Worm (Caenorhabditis elegans) whole organism, L1 larva: ENCODE data around the gene Y38H8A.2.

ENCODE experiments used
- F16B12.6 ChIP-seq: fragments of 150-350 bp; optimal IDR thresholded peaks from 2 replicates; lab custom pipeline; 2014; ENCODE audit warnings: missing biosample characterization, missing genetic modification characterization
- blmp-1 ChIP-seq: fragments of 150-350 bp; optimal IDR thresholded peaks from 2 replicates; lab custom pipeline; 2014; ENCODE audit warnings: missing biosample characterization, missing genetic modification characterization
- ceh-82 ChIP-seq, 3 experiments: fragments of 150-350 bp in 1 of 3; sonication (generic microtip) in 2 of 3; optimal IDR thresholded peaks; 2 replicates each; lab custom pipeline; 2014 to 2017; ENCODE audit warnings: missing biosample characterization in 3 of 3, missing genetic modification characterization in 3 of 3
- dpl-1 ChIP-seq, 3 experiments: fragments of 150-350 bp in 2 of 3; sonication (generic microtip) in 1 of 3; optimal IDR thresholded peaks; 2 replicates each; lab custom pipeline; 2014 to 2017; ENCODE audit warnings: missing biosample characterization in 3 of 3, missing genetic modification characterization in 3 of 3, missing genetic modification reagents in 3 of 3
- dsc-1 ChIP-seq: sonication (generic microtip); optimal IDR thresholded peaks from 2 replicates; lab custom pipeline; 2016; ENCODE audit warnings: mild to moderate bottlenecking, missing genetic modification characterization, missing compliant biosample characterization
- efl-1 ChIP-seq, 4 experiments: fragments of 150-350 bp; optimal IDR thresholded peaks in 3 of 4; peaks in 1 of 4; 1 replicate in 1 of 4; 2 replicates in 3 of 4; lab custom pipeline; 2014; ENCODE audit warnings: missing biosample characterization in 2 of 4, missing genetic modification characterization in 2 of 4, missing genetic modification reagents in 2 of 4
- egl-13 ChIP-seq: sonication (generic microtip); optimal IDR thresholded peaks from 2 replicates; lab custom pipeline; 2016; ENCODE audit warnings: missing genotype, missing genetic modification reagents, missing genetic modification characterization, missing compliant biosample characterization
- egl-27 ChIP-seq, 2 experiments: fragments of 150-350 bp in 1 of 2; sonication (generic microtip); optimal IDR thresholded peaks; 3 replicates each; lab custom pipeline; 2017 to 2018; ENCODE audit warnings: missing biosample characterization in 2 of 2, missing genetic modification characterization in 2 of 2, missing genetic modification reagents in 2 of 2
- elt-2 ChIP-seq: sonication (generic microtip); optimal IDR thresholded peaks from 2 replicates; lab custom pipeline; 2016; ENCODE audit warnings: missing genetic modification characterization, mild to moderate bottlenecking, inconsistent platforms, missing compliant biosample characterization, missing genetic modification reagents
- ets-5 ChIP-seq: fragments of 200-800 bp; sonication (Bioruptor generic); IDR thresholded peaks from 2 replicates; pipeline ENCODE4 v1.3.6; 2022; ENCODE audit warnings: missing genetic modification characterization, missing compliant biosample characterization
- fkh-10 ChIP-seq: sonication (generic microtip); optimal IDR thresholded peaks from 2 replicates; lab custom pipeline; 2017; ENCODE audit warnings: missing biosample characterization, missing genetic modification reagents, missing genetic modification characterization
- irx-1 ChIP-seq: sonication (generic microtip); optimal IDR thresholded peaks from 2 replicates; lab custom pipeline; 2016; ENCODE audit warnings: missing genetic modification characterization, missing compliant biosample characterization
- jun-1 ChIP-seq: fragments of 150-350 bp; optimal IDR thresholded peaks from 2 replicates; lab custom pipeline; 2014; ENCODE audit warnings: missing biosample characterization, missing genetic modification reagents, missing genetic modification characterization
- lin-13 ChIP-seq: fragments of 150-350 bp; optimal IDR thresholded peaks from 2 replicates; lab custom pipeline; 2014; ENCODE audit warnings: missing biosample characterization, missing genetic modification reagents, missing genetic modification characterization
- lin-15B ChIP-seq: fragments of 150-350 bp; sonication (generic microtip); optimal IDR thresholded peaks from 3 replicates; lab custom pipeline; 2014; ENCODE audit warnings: missing biosample characterization, missing genetic modification characterization
- lin-35 ChIP-seq, 2 experiments: fragments of 150-350 bp; optimal IDR thresholded peaks; 2 replicates each; lab custom pipeline; 2014; ENCODE audit warnings: missing biosample characterization in 2 of 2, missing genetic modification characterization in 2 of 2, missing genetic modification reagents in 2 of 2
- lin-39 ChIP-seq: fragments of 150-350 bp; optimal IDR thresholded peaks from 2 replicates; lab custom pipeline; 2014; ENCODE audit warnings: missing biosample characterization, missing genetic modification reagents, missing genetic modification characterization
- lsy-2 ChIP-seq, 2 experiments: fragments of 150-350 bp; optimal IDR thresholded peaks; 2 replicates each; lab custom pipeline; 2014; ENCODE audit warnings: missing biosample characterization in 2 of 2, missing genetic modification characterization in 2 of 2
- mdl-1 ChIP-seq, 2 experiments: fragments of 150-350 bp; optimal IDR thresholded peaks; 2 replicates each; lab custom pipeline; 2014 to 2017; ENCODE audit warnings: missing biosample characterization in 2 of 2, missing genetic modification characterization in 2 of 2, inconsistent platforms in 1 of 2
- mep-1 ChIP-seq: fragments of 150-350 bp; optimal IDR thresholded peaks from 2 replicates; lab custom pipeline; 2014; ENCODE audit warnings: missing biosample characterization, missing genetic modification characterization
- nhr-11 ChIP-seq: fragments of 150-350 bp; optimal IDR thresholded peaks from 2 replicates; lab custom pipeline; 2014; ENCODE audit warnings: missing biosample characterization, missing genetic modification characterization
- nhr-28 ChIP-seq: fragments of 150-350 bp; optimal IDR thresholded peaks from 2 replicates; lab custom pipeline; 2014; ENCODE audit warnings: missing biosample characterization, missing genetic modification characterization
- nhr-47 ChIP-seq: sonication (generic microtip); optimal IDR thresholded peaks from 2 replicates; lab custom pipeline; 2016; ENCODE audit warnings: mild to moderate bottlenecking, missing genetic modification characterization, moderate library complexity, missing compliant biosample characterization
- nhr-71 ChIP-seq: sonication (generic microtip); optimal IDR thresholded peaks from 2 replicates; lab custom pipeline; 2016; ENCODE audit warnings: mild to moderate bottlenecking, missing genetic modification characterization, moderate library complexity, missing compliant biosample characterization
- nhr-77 ChIP-seq: fragments of 150-350 bp; optimal IDR thresholded peaks from 2 replicates; lab custom pipeline; 2014; ENCODE audit warnings: missing biosample characterization, missing genetic modification characterization
- snpc-4 ChIP-seq: fragments of 150-350 bp; optimal IDR thresholded peaks from 2 replicates; lab custom pipeline; 2014; ENCODE audit warnings: missing biosample characterization, missing genetic modification characterization
- snu-23 ChIP-seq: sonication (generic microtip); optimal IDR thresholded peaks from 2 replicates; lab custom pipeline; 2016; ENCODE audit warnings: missing genetic modification characterization, missing compliant biosample characterization
- sox-4 ChIP-seq: sonication (generic microtip); optimal IDR thresholded peaks from 2 replicates; lab custom pipeline; 2016; ENCODE audit warnings: missing genetic modification characterization, missing compliant biosample characterization
- sptf-1 ChIP-seq: fragments of 150-350 bp; optimal IDR thresholded peaks from 2 replicates; lab custom pipeline; 2014; ENCODE audit warnings: missing biosample characterization, missing genetic modification characterization
- unc-130 ChIP-seq: fragments of 150-350 bp; optimal IDR thresholded peaks from 2 replicates; lab custom pipeline; 2017; ENCODE audit warnings: missing biosample characterization, missing genetic modification characterization, inconsistent platforms
- unc-62 ChIP-seq: fragments of 150-350 bp; optimal IDR thresholded peaks from 2 replicates; lab custom pipeline; 2014; ENCODE audit warnings: missing biosample characterization, missing genetic modification reagents, missing genetic modification characterization
- unc-98 ChIP-seq: fragments of 200-800 bp; sonication (Bioruptor generic); IDR thresholded peaks from 2 replicates; pipeline ENCODE4 v1.3.6; 2022; ENCODE audit warnings: missing genetic modification characterization, missing compliant biosample characterization
- vab-15 ChIP-seq: sonication (generic microtip); optimal IDR thresholded peaks from 2 replicates; lab custom pipeline; 2017; ENCODE audit warnings: missing genotype, mild to moderate bottlenecking, missing genetic modification characterization, missing compliant biosample characterization
- xbp-1 ChIP-seq: sonication (generic microtip); optimal IDR thresholded peaks from 2 replicates; lab custom pipeline; 2016; ENCODE audit warnings: missing genetic modification characterization, missing compliant biosample characterization
- ztf-11 ChIP-seq, 2 experiments: sonication (generic microtip); optimal IDR thresholded peaks; 2 replicates each; lab custom pipeline; 2016 to 2017; ENCODE audit warnings: missing genetic modification characterization in 2 of 2, missing biosample characterization in 1 of 2, missing compliant biosample characterization in 1 of 2

The Y38H8A.2 gene

ce11 chrIV:13445275-13445674, 29.0 kb upstream of the Y38H8A.2 start, which contains the start of gene mam-3:
mam-3 (minus strand) TSS chrIV:13445375.
- TF ChIP-seq elt-2 (tag; lab: Kevin White, UChicago) (no peak), egl-13 (no peak), lin-39 (no peak), dsc-1 (tag; lab: Kevin White, UChicago) (no peak), jun-1 (tag; lab: Kevin White, UChicago) (no peak), xbp-1 (tag; lab: Kevin White, UChicago) (no peak), lsy-2 (tag; optimal IDR thresholded peaks at IDR 0.05; lab: Kevin White, UChicago) (no peak), vab-15 (tag; lab: Kevin White, UChicago) (no peak), sox-4 (tag; lab: Kevin White, UChicago) (no peak), fkh-10 (no peak), snu-23 (GFP tag; lab: Kevin White, UChicago) (no peak)
- TF ChIP-seq, all 84 proteins: peak for 0

ce11 chrIV:13450740-13451139, 23.5 kb upstream of the Y38H8A.2 start:
- TF ChIP-seq snu-23 (GFP tag; lab: Kevin White, UChicago) (no peak), ztf-11 (tag; optimal IDR thresholded peaks at IDR 0.05; lab: Kevin White, UChicago) (no peak), efl-1 (optimal IDR thresholded peaks at IDR 0.05; lab: Kevin White, UChicago) (peak in 1 of 2 experiments; percentile 77), efl-1 (GFP tag; optimal IDR thresholded peaks at IDR 0.05 in 1 of 2; lab: Kevin White, UChicago) (peak in 1 of 2 experiments; percentile 46), nhr-28 (tag; lab: Kevin White, UChicago) (no peak)

ce11 chrIV:13453509-13453908, 20.7 kb upstream of the Y38H8A.2 start:
- TF ChIP-seq mdl-1 (tag; optimal IDR thresholded peaks at IDR 0.05; lab: Kevin White, UChicago) (no peak), nhr-47 (tag; lab: Kevin White, UChicago) (peak; percentile 1), snpc-4 (tag; lab: Kevin White, UChicago) (no peak), nhr-11 (no peak), unc-98 (no peak), efl-1 (optimal IDR thresholded peaks at IDR 0.05; lab: Kevin White, UChicago) (peak; percentile 25 to 27), efl-1 (GFP tag; optimal IDR thresholded peaks at IDR 0.05 in 1 of 2; lab: Kevin White, UChicago) (peak in 1 of 2 experiments; percentile 35), snu-23 (GFP tag; lab: Kevin White, UChicago) (peak; percentile 2), lsy-2 (tag; optimal IDR thresholded peaks at IDR 0.05; lab: Kevin White, UChicago) (peak in 1 of 2 experiments; percentile 42), xbp-1 (tag; lab: Kevin White, UChicago) (peak; percentile 5), unc-130 (peak; percentile 4), vab-15 (tag; lab: Kevin White, UChicago) (no peak), lin-13 (GFP tag; lab: Kevin White, UChicago) (no peak), unc-62 (GFP tag; lab: Kevin White, UChicago) (no peak), nhr-77 (tag; lab: Kevin White, UChicago) (no peak), mep-1 (tag; lab: Kevin White, UChicago) (peak; percentile 52), egl-27 (tag; optimal IDR thresholded peaks at IDR 0.05; lab: Kevin White, UChicago) (no peak), blmp-1 (tag; lab: Kevin White, UChicago) (peak; percentile 28), F16B12.6 (peak; percentile 26), lin-35 (GFP tag; optimal IDR thresholded peaks at IDR 0.05; lab: Kevin White, UChicago) (peak; percentile 14 to 36), sptf-1 (tag; lab: Kevin White, UChicago) (no peak), dsc-1 (tag; lab: Kevin White, UChicago) (peak; percentile 60), ceh-82 (tag; optimal IDR thresholded peaks at IDR 0.05; lab: Kevin White, UChicago) (peak in 1 of 3 experiments; percentile 23), dpl-1 (GFP tag; optimal IDR thresholded peaks at IDR 0.05; lab: Kevin White, UChicago) (peak in 2 of 3 experiments; percentile 2 to 55), lin-15B (tag; lab: Kevin White, UChicago) (peak; percentile 35), irx-1 (tag; lab: Kevin White, UChicago) (no peak)

- no peak for TF ChIP-seq nhr-71
- no peak for TF ChIP-seq efl-1 (optimal IDR thresholded peaks at IDR 0.05; lab: Kevin White, UChicago)
- peak in 1 of 2 experiments; percentile 33 for TF ChIP-seq efl-1 (GFP tag; optimal IDR thresholded peaks at IDR 0.05 in 1 of 2; lab: Kevin White, UChicago)
- TF ChIP-seq sox-4 (tag; lab: Kevin White, UChicago), result no peak
- no peak for TF ChIP-seq ets-5 (GFP tag; lab: Robert Waterston, UW)
Measured at ce11 chrIV:13454698-13455097, 19.5 kb upstream of the Y38H8A.2 start, which contains the start of gene uso-1. uso-1 (minus strand) TSS chrIV:13454798.
